Fruit fly (Drosophila melanogaster) Kc167 (cell line): ENCODE data around the gene bard.

Experiments
- Myc ChIP-seq: fragments of >200 bp; optimal IDR thresholded peaks from 2 replicates; lab custom pipeline; 2017; ENCODE audit warnings: missing external identifiers
- Sin3A ChIP-seq: fragments of >200 bp; optimal IDR thresholded peaks from 2 replicates; lab custom pipeline; 2018; ENCODE audit warnings: missing external identifiers
- h ChIP-seq: fragments of >200 bp; optimal IDR thresholded peaks from 3 replicates; lab custom pipeline; 2018; ENCODE audit warnings: missing external identifiers
- insv ChIP-seq: fragments of >200 bp; optimal IDR thresholded peaks from 3 replicates; lab custom pipeline; 2018; ENCODE audit warnings: missing external identifiers
- psq ChIP-seq: fragments of >200 bp; optimal IDR thresholded peaks from 2 replicates; lab custom pipeline; 2017; ENCODE audit warnings: missing external identifiers
- ttk ChIP-seq: sonication (Bioruptor generic); optimal IDR thresholded peaks from 2 replicates; lab custom pipeline; 2017; ENCODE audit warnings: missing external identifiers

The bard gene

dm6 chr3R:18078060-18078459 is 2.8 kb upstream of the bard start:
- no peak for TF ChIP-seq ttk (lab: Kevin White, UChicago)
- no peak for TF ChIP-seq insv (lab: Kevin White, UChicago)
- no peak for TF ChIP-seq h (lab: Kevin White, UChicago)
- TF ChIP-seq Sin3A (lab: Kevin White, UChicago), result no peak
- no peak for TF ChIP-seq Myc (lab: Kevin White, UChicago)
- TF ChIP-seq psq (lab: Kevin White, UChicago), result no peak

- TF ChIP-seq h (lab: Kevin White, UChicago) (no peak), psq (lab: Kevin White, UChicago) (no peak), Myc (lab: Kevin White, UChicago) (no peak), Sin3A (lab: Kevin White, UChicago) (no peak), ttk (lab: Kevin White, UChicago) (no peak), insv (lab: Kevin White, UChicago) (no peak)
Observed at dm6 chr3R:18083297-18083696, 2.4 kb downstream of the bard start.

dm6 chr3R:18088238-18088637 is 7.4 kb downstream of the bard start:
- TF ChIP-seq Sin3A (lab: Kevin White, UChicago), result no peak
- TF ChIP-seq Myc (lab: Kevin White, UChicago), result no peak
- no peak for TF ChIP-seq h (lab: Kevin White, UChicago)
- TF ChIP-seq insv (lab: Kevin White, UChicago), result no peak

DNA sequence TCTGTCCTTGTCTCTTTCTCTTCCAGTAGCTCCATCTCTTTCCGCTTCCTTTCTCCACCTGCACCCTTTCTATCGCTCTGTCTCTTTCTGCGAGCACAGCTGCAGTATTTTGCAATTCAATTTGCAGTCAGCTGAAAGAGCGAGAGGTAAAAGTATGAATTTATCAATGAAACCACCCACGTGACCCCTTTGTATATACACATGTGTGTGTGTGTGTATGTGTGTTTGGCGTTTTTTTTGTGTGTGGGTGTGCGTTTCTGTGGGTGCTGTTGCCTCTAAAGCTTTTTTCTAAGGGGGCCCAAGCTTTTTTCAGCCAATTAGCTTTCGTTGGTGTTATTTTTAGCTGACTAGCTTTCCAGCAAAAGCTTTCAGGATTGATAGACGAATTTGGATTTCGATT is 8.6 kb downstream of the bard start:
- TF ChIP-seq h (lab: Kevin White, UChicago) (no peak), insv (lab: Kevin White, UChicago) (no peak), Sin3A (lab: Kevin White, UChicago) (no peak), psq (lab: Kevin White, UChicago) (no peak), ttk (lab: Kevin White, UChicago) (no peak), Myc (lab: Kevin White, UChicago) (no peak)

- TF ChIP-seq psq (lab: Kevin White, UChicago) (no peak), Myc (lab: Kevin White, UChicago) (no peak), ttk (lab: Kevin White, UChicago) (no peak), Sin3A (lab: Kevin White, UChicago) (no peak), insv (lab: Kevin White, UChicago) (no peak), h (lab: Kevin White, UChicago) (no peak)
Observed at dm6 chr3R:18090014-18090853, 9.4 kb downstream of the bard start, which contains the start of gene sr. sr (plus strand) TSS chr3R:18090803.

DNA sequence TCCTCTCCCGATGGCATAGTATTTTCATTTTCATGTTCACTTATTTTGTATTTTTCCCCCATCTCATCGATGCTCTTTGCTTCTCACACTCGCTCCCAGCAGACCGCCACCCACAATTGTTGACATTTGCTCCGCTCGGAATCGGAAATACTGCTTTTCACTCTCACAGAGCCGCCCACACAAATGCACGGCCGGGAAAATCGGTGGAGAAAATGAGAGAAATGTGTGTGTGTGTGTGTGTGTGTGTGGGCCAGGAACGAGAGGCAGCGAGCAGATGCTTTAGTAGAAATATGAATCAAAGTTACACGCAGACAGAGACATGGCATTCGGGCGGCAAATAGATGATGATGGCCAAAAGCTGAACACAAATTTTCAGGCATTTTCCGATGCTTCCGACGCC is 13.8 kb downstream of the bard start:
- TF ChIP-seq psq (lab: Kevin White, UChicago), result no peak
- no peak for TF ChIP-seq Myc (lab: Kevin White, UChicago)
- no peak for TF ChIP-seq insv (lab: Kevin White, UChicago)
- TF ChIP-seq ttk (lab: Kevin White, UChicago), result no peak
- TF ChIP-seq Sin3A (lab: Kevin White, UChicago), result no peak
- no peak for TF ChIP-seq h (lab: Kevin White, UChicago)

DNA sequence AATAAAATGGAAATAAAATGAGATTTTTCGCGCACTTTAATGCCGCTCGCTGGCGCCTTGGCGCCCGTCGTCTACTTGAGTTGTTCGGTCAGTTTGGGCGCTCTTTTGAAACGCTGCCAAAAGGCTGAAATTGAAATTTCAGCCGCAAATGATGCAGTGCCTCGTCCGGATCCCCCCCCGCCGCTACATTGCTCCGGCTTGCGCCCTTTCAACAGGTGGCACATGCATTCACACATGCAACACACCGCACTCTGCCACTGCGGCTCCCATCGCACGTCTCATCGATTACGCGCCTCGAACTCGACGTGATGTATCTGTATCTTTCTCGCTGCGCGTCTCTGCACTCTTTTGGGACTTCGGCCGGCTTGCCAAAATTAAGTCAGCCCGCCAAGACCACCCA is 16.7 kb downstream of the bard start:
- TF ChIP-seq h (lab: Kevin White, UChicago) (no peak), psq (lab: Kevin White, UChicago) (no peak), Sin3A (lab: Kevin White, UChicago) (no peak), insv (lab: Kevin White, UChicago) (no peak), ttk (lab: Kevin White, UChicago) (no peak), Myc (lab: Kevin White, UChicago) (no peak)

- TF ChIP-seq Myc (lab: Kevin White, UChicago), result no peak
- no peak for TF ChIP-seq Sin3A (lab: Kevin White, UChicago)
- TF ChIP-seq h (lab: Kevin White, UChicago), result no peak
- no peak for TF ChIP-seq insv (lab: Kevin White, UChicago)
- TF ChIP-seq ttk (lab: Kevin White, UChicago), result no peak
- TF ChIP-seq psq (lab: Kevin White, UChicago), result no peak
Observed at dm6 chr3R:18103196-18103809, 22.5 kb downstream of the bard start.

dm6 chr3R:18104261-18104792 is 23.5 kb downstream of the bard start:
- TF ChIP-seq psq (lab: Kevin White, UChicago) (no peak), Sin3A (lab: Kevin White, UChicago) (no peak), ttk (lab: Kevin White, UChicago) (no peak), h (lab: Kevin White, UChicago) (no peak), insv (lab: Kevin White, UChicago) (no peak), Myc (lab: Kevin White, UChicago) (no peak)

- TF ChIP-seq ttk (lab: Kevin White, UChicago) (no peak), insv (lab: Kevin White, UChicago) (no peak), h (lab: Kevin White, UChicago) (no peak), psq (lab: Kevin White, UChicago) (no peak), Sin3A (lab: Kevin White, UChicago) (no peak), Myc (lab: Kevin White, UChicago) (no peak)
Observed at dm6 chr3R:18106136-18106535, 25.3 kb downstream of the bard start.

- TF ChIP-seq Sin3A (lab: Kevin White, UChicago), result no peak
- no peak for TF ChIP-seq insv (lab: Kevin White, UChicago)
- no peak for TF ChIP-seq psq (lab: Kevin White, UChicago)
Observed at dm6 chr3R:18107575-18107974, 26.7 kb downstream of the bard start.
